Fruit fly (Drosophila melanogaster): ENCODE measurements around the gene RpS6.
A peak's percentile ranks its signal among the peaks of the same experiment; 100 is the strongest.

RpS6 gene

DNA sequence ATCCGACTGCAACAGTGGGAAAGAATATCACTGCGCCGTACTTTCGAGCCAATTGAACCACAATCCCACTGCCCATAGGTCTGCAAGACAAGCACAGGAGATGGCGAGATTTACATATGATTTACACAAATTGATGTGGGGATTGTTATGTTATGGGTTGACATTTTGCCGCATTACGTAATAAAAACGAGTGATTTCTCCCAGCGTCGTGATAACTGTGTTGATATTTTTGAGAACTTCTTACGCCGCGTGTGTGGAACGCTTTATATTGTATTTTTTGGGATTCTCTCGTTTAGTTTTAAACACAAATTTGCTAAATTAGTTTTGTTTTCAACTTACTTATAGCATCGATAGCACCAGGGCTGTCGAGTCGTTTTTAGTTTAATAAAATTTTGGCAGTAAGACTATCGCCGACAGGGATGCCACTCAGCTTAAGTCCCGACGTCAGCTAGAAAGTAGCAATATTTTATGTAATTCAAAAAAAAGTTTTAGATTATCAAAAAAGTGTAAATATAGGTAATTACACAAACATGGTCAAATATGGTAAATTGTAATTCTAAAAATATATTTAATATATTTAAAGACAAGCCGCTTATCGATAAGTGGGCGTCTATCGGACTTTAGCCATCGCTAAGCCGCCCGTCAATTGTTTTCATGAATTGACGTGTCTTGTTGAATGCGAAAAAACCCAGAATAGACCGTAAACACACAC lies 7.6 kb downstream of the RpS6 start, which contains the start of the genes CG45089, ND-MNLL and p115 (continued):
- TF ChIP-seq H15 (GFP tag; IDR thresholded peaks at IDR 0.05) (0 out of 3 replicates have a peak, but pooled peaks have one; percentile 14), CG1529 (GFP tag; optimal IDR thresholded peaks at IDR 0.05) (peak; percentile 6), CG17361 (GFP tag; IDR thresholded peaks at IDR 0.05) (peak; percentile 61), CG13296 (GFP tag; optimal IDR thresholded peaks at IDR 0.05) (peak; percentile 59), tup (GFP tag; optimal IDR thresholded peaks at IDR 0.05) (peak; percentile 31), CG7271 (tag; optimal IDR thresholded peaks at IDR 0.05) (no peak), CG30403 (GFP tag; optimal IDR thresholded peaks at IDR 0.05) (peak; percentile 75), her (GFP tag; optimal IDR thresholded peaks at IDR 0.05) (no peak), bsh (GFP tag; optimal IDR thresholded peaks at IDR 0.05) (peak in 1 of 2 experiments; percentile 60), CG9609 (GFP tag; optimal IDR thresholded peaks at IDR 0.05) (peak; percentile 7), B-H1 (GFP tag; IDR thresholded peaks at IDR 0.05) (no peak), Hmr (GFP tag; optimal IDR thresholded peaks at IDR 0.05) (peak; percentile 40), CG18262 (tag; optimal IDR thresholded peaks at IDR 0.05) (peak; percentile 62), MTF-1 (GFP tag; optimal IDR thresholded peaks at IDR 0.05; ENCODE audit: borderline replicate concordance) (no peak), CG12219 (GFP tag; optimal IDR thresholded peaks at IDR 0.05) (no peak), Ptx1 (GFP tag; IDR thresholded peaks at IDR 0.05) (peak; percentile 68), luna (GFP tag; optimal IDR thresholded peaks at IDR 0.05) (no peak), vnd (GFP tag; IDR thresholded peaks at IDR 0.05; ENCODE audit: partially characterized antibody) (no peak), CG7556 (GFP tag; optimal IDR thresholded peaks at IDR 0.05) (peak; percentile 26), Awh (GFP tag; IDR thresholded peaks at IDR 0.05) (peak; percentile 37; the same call in 1 of the 2 replicates), CG43689 (GFP tag; IDR thresholded peaks at IDR 0.05) (no peak), Kr (GFP tag; optimal IDR thresholded peaks at IDR 0.05) (no peak), CG15479 (GFP tag; optimal IDR thresholded peaks at IDR 0.05) (no peak), Dfd (GFP tag; optimal IDR thresholded peaks at IDR 0.05) (no peak), dysf (GFP tag; IDR thresholded peaks at IDR 0.05) (peak; percentile 50; the same call in 1 of the 3 replicates), ap (GFP tag; IDR thresholded peaks at IDR 0.05) (no peak), tap (tag; optimal IDR thresholded peaks at IDR 0.05) (peak; percentile 39), Asciz (GFP tag; optimal IDR thresholded peaks at IDR 0.05) (no peak), chif (GFP tag; optimal IDR thresholded peaks at IDR 0.05) (peak in 1 of 2 experiments; percentile 31), pros (GFP tag; optimal IDR thresholded peaks at IDR 0.05) (no peak), CG15696 (tag; optimal IDR thresholded peaks at IDR 0.05) (peak; percentile 73), CG17802 (tag; optimal IDR thresholded peaks at IDR 0.05) (no peak), trh (GFP tag; optimal IDR thresholded peaks at IDR 0.05) (no peak), Fer3 (tag; optimal IDR thresholded peaks at IDR 0.05) (peak; percentile 47), Bdp1 (GFP tag; optimal IDR thresholded peaks at IDR 0.05) (no peak), pum (GFP tag; optimal IDR thresholded peaks at IDR 0.05) (peak; percentile 46), CG32772 (GFP tag; IDR thresholded peaks at IDR 0.05) (peak; percentile 39; the same call in 1 of the 2 replicates), Hr51 (GFP tag; optimal IDR thresholded peaks at IDR 0.05) (peak; percentile 35 to 64), CG10543 (GFP tag; optimal IDR thresholded peaks at IDR 0.05) (peak; percentile 50), Dll (GFP tag; IDR thresholded peaks at IDR 0.05; ENCODE audit: partially characterized antibody) (peak; percentile 83), pfk (GFP tag; optimal IDR thresholded peaks at IDR 0.05) (no peak), CG8290 (GFP tag; optimal IDR thresholded peaks at IDR 0.05) (peak; percentile 70), CG8290 (tag; optimal IDR thresholded peaks at IDR 0.05) (no peak), Dip2 (GFP tag; IDR thresholded peaks at IDR 0.05) (no peak), Hsf (GFP tag; optimal IDR thresholded peaks at IDR 0.05) (peak; percentile 48), CG16815 (GFP tag; optimal IDR thresholded peaks at IDR 0.05) (peak; percentile 8), Adf1 (GFP tag; IDR thresholded peaks at IDR 0.05) (peak; percentile 23; the same call in 1 of the 2 replicates), Sry-β (GFP tag; optimal IDR thresholded peaks at IDR 0.05) (peak; percentile 89), chn (GFP tag; optimal IDR thresholded peaks at IDR 0.05) (peak; percentile 28)

Measured in whole organism, embryonic.